Worm (Caenorhabditis elegans) whole organism, young adult: Measurements from ENCODE around the gene spe-44.

ENCODE experiments used
- B0019.2 ChIP-seq: fragments of 200-800 bp; sonication (Bioruptor generic); conservative IDR thresholded peaks from 2 replicates; pipeline ENCODE4 v1.3.6; 2022; ENCODE audit warnings: missing genetic modification reagents, missing genetic modification characterization, missing compliant biosample characterization
- B0261.1 ChIP-seq: sonication (generic microtip); optimal IDR thresholded peaks from 2 replicates; lab custom pipeline; 2016; ENCODE audit warnings: mild to moderate bottlenecking, missing genetic modification characterization, moderate library complexity, missing compliant biosample characterization
- C17E4.6 ChIP-seq: fragments of 200-800 bp; sonication (Bioruptor generic); IDR thresholded peaks from 2 replicates; pipeline ENCODE4 v1.3.6; 2022; ENCODE audit warnings: missing genetic modification reagents, missing genetic modification characterization, missing compliant biosample characterization
- F37B4.10 ChIP-seq: fragments of 200-800 bp; sonication (Bioruptor generic); IDR thresholded peaks from 2 replicates; pipeline ENCODE4 v1.3.6; 2022; ENCODE audit warnings: missing genetic modification characterization, missing compliant biosample characterization
- F39B2.1 ChIP-seq: fragments of 200-800 bp; sonication (Bioruptor generic); IDR thresholded peaks from 2 replicates; pipeline ENCODE4 v1.3.6; 2022; ENCODE audit warnings: missing genetic modification reagents, missing genetic modification characterization, missing compliant biosample characterization
- Y53F4B.3 ChIP-seq: fragments of 200-800 bp; sonication (Bioruptor generic); IDR thresholded peaks from 2 replicates; pipeline ENCODE4 v1.3.6; 2022; ENCODE audit warnings: missing genetic modification reagents, missing genetic modification characterization, missing compliant biosample characterization
- Y56A3A.18 ChIP-seq: fragments of 200-800 bp; sonication (Bioruptor generic); IDR thresholded peaks from 2 replicates; pipeline ENCODE4 v1.3.6; 2022; ENCODE audit warnings: missing genetic modification reagents, missing genetic modification characterization, missing compliant biosample characterization
- Y67H2A.10 ChIP-seq: fragments of 200-800 bp; sonication (Bioruptor generic); conservative IDR thresholded peaks from 2 replicates; pipeline ENCODE4 v1.3.6; 2022; ENCODE audit warnings: missing genetic modification reagents, missing genetic modification characterization, missing compliant biosample characterization
- Y95B8A.8 ChIP-seq: fragments of 200-800 bp; sonication (Bioruptor generic); IDR thresholded peaks from 2 replicates; pipeline ENCODE4 v1.3.6; 2022; ENCODE audit warnings: missing genetic modification reagents, missing genetic modification characterization, missing compliant biosample characterization
- akir-1 ChIP-seq: fragments of 200-800 bp; sonication (Bioruptor generic); optimal IDR thresholded peaks from 2 replicates; lab custom pipeline; 2018; ENCODE audit warnings: mild to moderate bottlenecking, missing genetic modification characterization, moderate library complexity, missing compliant biosample characterization
- aptf-3 ChIP-seq: fragments of 200-800 bp; sonication (Bioruptor generic); IDR thresholded peaks from 2 replicates; pipeline ENCODE4 v1.3.6; 2022; ENCODE audit warnings: missing genetic modification characterization, missing compliant biosample characterization
- athp-1 ChIP-seq: sonication (generic microtip); optimal IDR thresholded peaks from 2 replicates; lab custom pipeline; 2017; ENCODE audit warnings: mild to moderate bottlenecking, missing genetic modification characterization, missing compliant biosample characterization
- attf-3 ChIP-seq: fragments of 200-800 bp; sonication (Bioruptor generic); conservative IDR thresholded peaks from 2 replicates; pipeline ENCODE4 v1.3.6; 2022; ENCODE audit warnings: missing genetic modification reagents, missing genetic modification characterization, missing compliant biosample characterization
- ceh-27 ChIP-seq: fragments of 200-800 bp; sonication (Bioruptor generic); optimal IDR thresholded peaks from 2 replicates; lab custom pipeline; 2018; ENCODE audit warnings: mild to moderate bottlenecking, missing genetic modification characterization, moderate library complexity, missing compliant biosample characterization
- ceh-79 ChIP-seq: sonication (generic microtip); optimal IDR thresholded peaks from 2 replicates; lab custom pipeline; 2017; ENCODE audit warnings: mild to moderate bottlenecking, missing genetic modification characterization, missing compliant biosample characterization
- ceh-91 ChIP-seq: fragments of 200-800 bp; sonication (Bioruptor generic); IDR thresholded peaks from 2 replicates; pipeline ENCODE4 v1.3.6; 2022; ENCODE audit warnings: missing genetic modification reagents, missing genetic modification characterization, missing compliant biosample characterization
- chd-7 ChIP-seq: sonication (generic microtip); optimal IDR thresholded peaks from 2 replicates; lab custom pipeline; 2016; ENCODE audit warnings: mild to moderate bottlenecking, missing genetic modification characterization, moderate library complexity, missing compliant biosample characterization
- egrh-3 ChIP-seq: fragments of 200-800 bp; sonication (Bioruptor generic); IDR thresholded peaks from 2 replicates; pipeline ENCODE4 v1.3.6; 2022; ENCODE audit warnings: missing genetic modification reagents, missing genetic modification characterization, missing compliant biosample characterization
- ets-4 ChIP-seq: fragments of 200-800 bp; sonication (Bioruptor generic); optimal IDR thresholded peaks from 2 replicates; lab custom pipeline; 2018; ENCODE audit warnings: mild to moderate bottlenecking, missing genetic modification characterization, missing compliant biosample characterization
- fkh-3 ChIP-seq: sonication (generic microtip); optimal IDR thresholded peaks from 2 replicates; lab custom pipeline; 2016; ENCODE audit warnings: mild to moderate bottlenecking, missing genetic modification characterization, missing compliant biosample characterization
- gei-17 ChIP-seq: fragments of 200-800 bp; sonication (Bioruptor generic); optimal IDR thresholded peaks from 2 replicates; lab custom pipeline; 2018; ENCODE audit warnings: mild to moderate bottlenecking, missing genetic modification characterization, missing compliant biosample characterization
- him-1 ChIP-seq: sonication (generic microtip); optimal IDR thresholded peaks from 2 replicates; lab custom pipeline; 2016; ENCODE audit warnings: missing genotype, missing genetic modification reagents, missing genetic modification characterization, missing compliant biosample characterization
- lag-1 ChIP-seq: fragments of 200-800 bp; sonication (Bioruptor generic); IDR thresholded peaks from 2 replicates; pipeline ENCODE4 v1.3.6; 2022; ENCODE audit warnings: missing genetic modification reagents, missing genetic modification characterization, missing compliant biosample characterization
- lin-26 ChIP-seq: fragments of 200-800 bp; sonication (Bioruptor generic); IDR thresholded peaks from 2 replicates; pipeline ENCODE4 v1.3.6; 2022; ENCODE audit warnings: missing genetic modification reagents, missing genetic modification characterization, missing compliant biosample characterization
- lin-40 ChIP-seq: sonication (generic microtip); optimal IDR thresholded peaks from 2 replicates; lab custom pipeline; 2016; ENCODE audit warnings: missing genetic modification characterization, mild to moderate bottlenecking, missing compliant biosample characterization, missing genotype, missing genetic modification reagents
- lin-54 ChIP-seq: fragments of 200-800 bp; sonication (Bioruptor generic); optimal IDR thresholded peaks from 2 replicates; lab custom pipeline; 2018; ENCODE audit warnings: mild to moderate bottlenecking, missing genetic modification characterization, missing compliant biosample characterization
- lsy-27 ChIP-seq: sonication (generic microtip); optimal IDR thresholded peaks from 2 replicates; lab custom pipeline; 2017; ENCODE audit warnings: missing genetic modification characterization, mild to moderate bottlenecking, missing compliant biosample characterization, antibody characterized with exemption, missing genotype, borderline replicate concordance; ENCODE audit not compliant: insufficient read depth
- madf-10 ChIP-seq: sonication (generic microtip); optimal IDR thresholded peaks from 2 replicates; lab custom pipeline; 2016; ENCODE audit warnings: mild to moderate bottlenecking, missing genetic modification characterization, missing compliant biosample characterization
- madf-3 ChIP-seq: fragments of 200-800 bp; sonication (Bioruptor generic); IDR thresholded peaks from 2 replicates; pipeline ENCODE4 v1.3.6; 2022; ENCODE audit warnings: missing genetic modification reagents, missing genetic modification characterization, missing compliant biosample characterization
- mcd-1 ChIP-seq: fragments of 200-800 bp; sonication (Bioruptor generic); IDR thresholded peaks from 2 replicates; pipeline ENCODE4 v1.3.6; 2022; ENCODE audit warnings: missing genetic modification reagents, missing genetic modification characterization, missing compliant biosample characterization
- nfya-1 ChIP-seq: sonication (generic microtip); optimal IDR thresholded peaks from 2 replicates; lab custom pipeline; 2017; ENCODE audit warnings: antibody characterized with exemption, missing compliant biosample characterization, missing genetic modification characterization, borderline replicate concordance; ENCODE audit not compliant: insufficient read depth
- nfyb-1 ChIP-seq: fragments of 200-800 bp; sonication (Bioruptor generic); IDR thresholded peaks from 2 replicates; pipeline ENCODE4 v1.3.6; 2022; ENCODE audit warnings: missing genetic modification reagents, missing genetic modification characterization, missing compliant biosample characterization
- rec-8 ChIP-seq, 2 experiments: sonication (generic microtip); optimal IDR thresholded peaks; 2 replicates each; lab custom pipeline; 2016; ENCODE audit warnings: mild to moderate bottlenecking in 2 of 2, missing genetic modification characterization in 2 of 2, missing genetic modification reagents in 2 of 2, missing genotype in 2 of 2, missing biosample characterization in 1 of 2, missing compliant biosample characterization in 1 of 2, moderate library complexity in 1 of 2
- sdz-38 ChIP-seq: sonication (generic microtip); optimal IDR thresholded peaks from 2 replicates; lab custom pipeline; 2016; ENCODE audit warnings: missing genotype, missing genetic modification characterization, missing compliant biosample characterization
- snpc-1.1 ChIP-seq: sonication (generic microtip); optimal IDR thresholded peaks from 2 replicates; lab custom pipeline; 2017; ENCODE audit warnings: missing genetic modification characterization, mild to moderate bottlenecking, missing compliant biosample characterization, antibody characterized with exemption, moderate library complexity, missing genotype, missing genetic modification reagents; ENCODE audit not compliant: insufficient read depth
- sptf-2 ChIP-seq: fragments of 200-800 bp; sonication (Bioruptor generic); optimal IDR thresholded peaks from 2 replicates; lab custom pipeline; 2018; ENCODE audit warnings: mild to moderate bottlenecking, missing genetic modification characterization, missing compliant biosample characterization
- tlf-1 ChIP-seq: fragments of 200-800 bp; sonication (Bioruptor generic); optimal IDR thresholded peaks from 2 replicates; lab custom pipeline; 2018; ENCODE audit warnings: mild to moderate bottlenecking, missing genetic modification characterization, missing compliant biosample characterization
- unc-130 ChIP-seq: sonication (generic microtip); optimal IDR thresholded peaks from 2 replicates; lab custom pipeline; 2016; ENCODE audit warnings: missing genetic modification reagents, missing genetic modification characterization, missing compliant biosample characterization
- unc-62 ChIP-seq: fragments of 150-350 bp; optimal IDR thresholded peaks from 2 replicates; lab custom pipeline; 2014; ENCODE audit warnings: missing biosample characterization, missing genetic modification reagents, missing genetic modification characterization
- ztf-22 ChIP-seq: fragments of 200-800 bp; sonication (Bioruptor generic); optimal IDR thresholded peaks from 2 replicates; lab custom pipeline; 2018; ENCODE audit warnings: mild to moderate bottlenecking, missing genetic modification characterization, moderate library complexity, missing compliant biosample characterization
- ztf-26 ChIP-seq: sonication (generic microtip); optimal IDR thresholded peaks from 2 replicates; lab custom pipeline; 2017; ENCODE audit warnings: missing genetic modification characterization, missing compliant biosample characterization

Gene spe-44

ce11 chrIV:12417536-12418195 is 36.3 kb downstream of the spe-44 start, which contains the start of gene F08G5.3 (continued):
- TF ChIP-seq Y67H2A.10 (GFP tag; lab: Robert Waterston, UW) (no peak), chd-7 (tag; lab: Kevin White, UChicago) (peak; percentile 47), F39B2.1 (GFP tag; lab: Robert Waterston, UW) (no peak), Y56A3A.18 (0 out of 2 replicates have a peak, but pooled peaks have one; percentile 62), ztf-26 (tag; lab: Kevin White, UChicago) (peak; percentile 26), ztf-22 (GFP tag; lab: Kevin White, UChicago) (no peak), C17E4.6 (GFP tag; lab: Robert Waterston, UW) (0 out of 2 replicates have a peak, but pooled peaks have one; percentile 33), nfya-1 (tag; lab: Kevin White, UChicago) (no peak), athp-1 (tag; lab: Kevin White, UChicago) (peak; percentile 58), sptf-2 (GFP tag; lab: Kevin White, UChicago) (no peak), ceh-79 (tag; lab: Kevin White, UChicago) (peak; percentile 27), mcd-1 (GFP tag; lab: Robert Waterston, UW) (peak; percentile 56), snpc-1.1 (tag; lab: Kevin White, UChicago) (peak; percentile 78), B0261.1 (tag; lab: Kevin White, UChicago) (peak; percentile 81), Y53F4B.3 (GFP tag; lab: Robert Waterston, UW) (0 out of 2 replicates have a peak, but pooled peaks have one; percentile 43), madf-10 (tag; lab: Kevin White, UChicago) (peak; percentile 64), lin-40 (tag; lab: Kevin White, UChicago) (peak; percentile 58), gei-17 (GFP tag; lab: Kevin White, UChicago) (no peak), ets-4 (GFP tag; lab: Kevin White, UChicago) (no peak), nfyb-1 (GFP tag; lab: Robert Waterston, UW) (peak; percentile 84), attf-3 (GFP tag; lab: Robert Waterston, UW) (peak; percentile 42; the same call in 1 of the 2 replicates), sdz-38 (tag; lab: Kevin White, UChicago) (no peak), lin-26 (GFP tag; lab: Robert Waterston, UW) (peak; percentile 91), egrh-3 (GFP tag; lab: Robert Waterston, UW) (peak; percentile 49), F37B4.10 (0 out of 2 replicates have a peak, but pooled peaks have one; percentile 59), unc-130 (GFP tag; lab: Kevin White, UChicago) (peak; percentile 34), ceh-27 (GFP tag; lab: Kevin White, UChicago) (peak; percentile 46), madf-3 (GFP tag; lab: Robert Waterston, UW) (0 out of 2 replicates have a peak, but pooled peaks have one; percentile 47), lsy-27 (tag; lab: Kevin White, UChicago) (no peak), unc-62 (GFP tag; lab: Kevin White, UChicago) (no peak), him-1 (tag; lab: Kevin White, UChicago) (peak; percentile 88), lin-54 (peak; percentile 60), rec-8 (tag; optimal IDR thresholded peaks at IDR 0.05; lab: Kevin White, UChicago) (peak; percentile 49 to 90), aptf-3 (GFP tag; lab: Robert Waterston, UW) (no peak), lag-1 (GFP tag; lab: Robert Waterston, UW) (no peak), tlf-1 (GFP tag; lab: Kevin White, UChicago) (peak; percentile 48), B0019.2 (peak; percentile 60; the same call in 1 of the 2 replicates), ceh-91 (GFP tag; lab: Robert Waterston, UW) (no peak), fkh-3 (tag; lab: Kevin White, UChicago) (peak; percentile 47), Y95B8A.8 (GFP tag; lab: Robert Waterston, UW) (no peak), akir-1 (GFP tag; lab: Kevin White, UChicago) (no peak)
